Worm (Caenorhabditis elegans): ENCODE data around the gene idpp-15.

The idpp-15 gene

ce11 chrIII:8490254-8490653, 34.6 kb upstream of the idpp-15 start, which contains the start of the genes ess-2 and F42H10.2:
Gene ess-2, minus strand, starts transcription at chrIII:8490352.
Gene F42H10.2, plus strand, starts transcription at chrIII:8490620.
- TF ChIP-seq C38D4.7 (GFP tag; optimal IDR thresholded peaks at IDR 0.05) (no peak), unc-42 (tag; optimal IDR thresholded peaks at IDR 0.05) (peak; percentile 38)

ce11 chrIII:8491945-8492344, 32.9 kb upstream of the idpp-15 start:
- TF ChIP-seq T23F11.4 (GFP tag; optimal IDR thresholded peaks at IDR 0.05) = no peak
- TF ChIP-seq ref-2 (tag; optimal IDR thresholded peaks at IDR 0.05) = no peak
- TF ChIP-seq dmd-4 (tag; optimal IDR thresholded peaks at IDR 0.05; ENCODE audit: borderline replicate concordance) = no peak
- TF ChIP-seq ceh-14 (tag; optimal IDR thresholded peaks at IDR 0.05) = no peak
- TF ChIP-seq unc-42 (tag; optimal IDR thresholded peaks at IDR 0.05) = no peak

- no peak for TF ChIP-seq unc-86 (tag; optimal IDR thresholded peaks at IDR 0.05)
- no peak for TF ChIP-seq zip-5 (tag; optimal IDR thresholded peaks at IDR 0.05)
- no peak for TF ChIP-seq npax-4 (tag; optimal IDR thresholded peaks at IDR 0.05)
- no peak for TF ChIP-seq fkh-6 (tag; optimal IDR thresholded peaks at IDR 0.05)
- no peak for TF ChIP-seq tbx-7 (tag; optimal IDR thresholded peaks at IDR 0.05)
Observed at ce11 chrIII:8494708-8495107, 30.2 kb upstream of the idpp-15 start, which contains the start of gene pac-1. Gene pac-1, plus strand, starts transcription at chrIII:8495008.

DNA sequence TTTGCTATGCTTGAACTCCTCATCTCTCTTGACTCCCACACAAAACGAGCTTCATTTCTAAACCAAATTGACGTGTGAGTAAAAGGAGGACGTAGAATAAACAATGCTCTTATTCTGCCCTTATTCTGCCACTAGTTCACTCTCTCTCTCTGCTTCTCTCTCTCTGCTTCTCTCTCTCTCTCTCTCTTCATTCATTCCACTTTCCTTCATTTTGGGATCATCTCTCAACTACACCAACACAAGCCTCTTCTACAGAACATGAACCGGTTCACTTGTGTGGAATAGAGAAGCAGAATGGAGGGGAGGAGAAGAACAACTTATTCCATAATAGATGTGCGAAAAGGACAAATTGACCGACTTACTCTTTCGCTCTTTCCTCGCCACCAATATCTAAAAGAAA, 21.5 kb upstream of the idpp-15 start:
- TF ChIP-seq ceh-18 (tag; optimal IDR thresholded peaks at IDR 0.05) = no peak
- peak; percentile 61 for TF ChIP-seq ceh-31 (tag; optimal IDR thresholded peaks at IDR 0.05)
- peak; percentile 34 for TF ChIP-seq nfya-1 (tag; optimal IDR thresholded peaks at IDR 0.05)
- TF ChIP-seq pros-1 (tag; optimal IDR thresholded peaks at IDR 0.05) = peak; percentile 10

- no peak for TF ChIP-seq unc-55 (GFP tag; optimal IDR thresholded peaks at IDR 0.05)
- no peak for TF ChIP-seq ceh-48 (tag; optimal IDR thresholded peaks at IDR 0.05)
- TF ChIP-seq ama-1 (optimal IDR thresholded peaks at IDR 0.05) = no peak
- TF ChIP-seq dmd-4 (tag; optimal IDR thresholded peaks at IDR 0.05; ENCODE audit: borderline replicate concordance) = no peak
- no peak for TF ChIP-seq npax-4 (tag; optimal IDR thresholded peaks at IDR 0.05)
- no peak for TF ChIP-seq mec-3 (tag; optimal IDR thresholded peaks at IDR 0.05; ENCODE audit: borderline replicate concordance)
- TF ChIP-seq sox-4 (tag; optimal IDR thresholded peaks at IDR 0.05) = no peak
- TF ChIP-seq fax-1 (tag; optimal IDR thresholded peaks at IDR 0.05) = no peak
- TF ChIP-seq ceh-24 (tag; optimal IDR thresholded peaks at IDR 0.05) = no peak
Observed at ce11 chrIII:8504176-8504763, 20.6 kb upstream of the idpp-15 start.

DNA sequence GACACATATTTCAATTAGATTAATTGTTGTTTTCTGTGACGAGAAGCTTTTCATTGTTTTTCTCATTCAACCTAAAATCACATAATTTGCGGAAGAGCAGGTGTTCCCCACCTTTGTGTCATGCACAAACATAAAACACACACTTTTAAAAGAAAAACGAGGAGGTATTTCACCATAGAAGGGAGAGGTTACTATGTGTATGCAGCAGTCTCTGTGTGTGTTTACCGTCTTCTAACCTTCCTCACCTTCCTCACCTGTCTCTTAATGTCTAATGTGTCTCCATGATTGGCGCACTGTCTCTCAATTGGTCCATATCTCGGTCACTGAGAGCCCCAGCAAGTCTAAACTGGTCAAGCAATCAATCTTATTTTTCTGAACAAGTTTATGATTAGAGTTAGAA, 18.5 kb upstream of the idpp-15 start:
- TF ChIP-seq K09A11.1 (tag; optimal IDR thresholded peaks at IDR 0.05; ENCODE audit: insufficient read depth) (no peak), npax-4 (tag; optimal IDR thresholded peaks at IDR 0.05) (no peak), ref-2 (tag; optimal IDR thresholded peaks at IDR 0.05) (no peak), nfya-1 (tag; optimal IDR thresholded peaks at IDR 0.05) (peak; percentile 53)

DNA sequence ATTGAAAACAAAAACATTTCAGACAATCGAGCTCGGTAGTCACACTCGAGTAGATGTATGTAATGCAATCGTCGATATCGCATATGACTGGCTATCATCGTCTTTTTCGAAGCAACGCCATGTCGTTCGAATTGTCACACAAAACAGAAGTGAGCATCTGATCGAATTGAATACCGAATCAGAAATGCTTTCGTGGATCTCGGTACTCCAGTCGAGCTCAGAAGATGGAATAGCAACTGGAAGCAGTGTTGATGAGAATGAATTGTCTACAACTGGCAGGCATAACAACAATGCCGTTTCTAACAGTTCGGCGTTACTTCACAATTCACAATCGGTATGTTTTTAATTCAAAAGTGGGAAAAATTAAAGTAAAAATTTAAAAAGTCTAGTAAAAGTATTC, 15.7 kb upstream of the idpp-15 start:
- TF ChIP-seq lin-11 (tag; optimal IDR thresholded peaks at IDR 0.05) = no peak
- TF ChIP-seq hlh-30 (tag; optimal IDR thresholded peaks at IDR 0.05; ENCODE audit: insufficient read depth) = no peak
- no peak for TF ChIP-seq pat-9 (tag; optimal IDR thresholded peaks at IDR 0.05)
